Worm (Caenorhabditis elegans) whole organism, L3 larva: ENCODE results near the gene ZC317.7.

ENCODE experiments used
- mdl-1 ChIP-seq: fragments of 150-350 bp; optimal IDR thresholded peaks from 2 replicates; lab custom pipeline; 2014; ENCODE audit warnings: missing biosample characterization, missing genetic modification characterization
- nhr-67 ChIP-seq: fragments of 150-350 bp; optimal IDR thresholded peaks from 2 replicates; lab custom pipeline; 2014; ENCODE audit warnings: missing biosample characterization, missing genetic modification characterization
- nhr-76 ChIP-seq: fragments of 150-350 bp; sonication (generic microtip); optimal IDR thresholded peaks from 5 replicates; lab custom pipeline; 2014; ENCODE audit warnings: missing biosample characterization, missing genetic modification characterization
- skn-1 ChIP-seq: fragments of 150-350 bp; optimal IDR thresholded peaks from 2 replicates; lab custom pipeline; 2014; ENCODE audit warnings: missing biosample characterization, missing genetic modification characterization

The ZC317.7 gene

ce11 chrV:5423120-5423519, 47.7 kb downstream of the ZC317.7 start, which contains the start of gene cyp-14A5:
Gene cyp-14A5, minus strand, starts transcription at chrV:5423282.
- TF ChIP-seq nhr-76 (tag; lab: Kevin White, UChicago) (peak; percentile 40), skn-1 (tag; lab: Kevin White, UChicago) (no peak)

- TF ChIP-seq mdl-1 (tag; lab: Kevin White, UChicago) (no peak), nhr-67 (tag; lab: Kevin White, UChicago) (no peak)
- TF ChIP-seq, all 47 proteins: peak for 0
Observed at ce11 chrV:5419915-5420314, 50.9 kb downstream of the ZC317.7 start, which contains the start of gene F08F3.6. Gene F08F3.6, minus strand, starts transcription at chrV:5420067.
